Worm (Caenorhabditis elegans): ENCODE measurements around the gene sas-6.

The sas-6 gene

DNA sequence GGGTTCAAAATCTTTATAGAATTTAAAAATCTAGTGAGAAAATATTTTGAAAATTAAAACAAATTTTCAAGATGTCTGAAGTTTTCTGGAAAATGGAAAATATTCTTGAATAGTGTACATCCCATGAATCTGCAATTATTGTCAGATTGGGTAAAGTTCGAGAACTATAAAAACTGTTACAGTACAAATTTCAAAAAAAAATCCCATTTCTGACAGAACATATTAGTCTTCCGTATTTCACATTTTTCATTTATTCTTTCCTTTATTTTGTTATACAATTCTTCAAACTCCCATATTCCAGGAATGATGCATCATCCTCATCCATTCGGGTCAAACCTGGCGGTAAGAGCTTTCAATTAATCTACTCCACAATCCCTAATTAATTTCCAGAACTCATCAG is 38.5 kb downstream of the sas-6 start, which contains the start of gene sorb-1:
Gene sorb-1, plus strand, starts transcription at position 301 of the 400 bp plus-strand sequence.
- TF ChIP-seq pat-9 (tag; optimal IDR thresholded peaks at IDR 0.05) (no peak), ceh-19 (GFP tag; optimal IDR thresholded peaks at IDR 0.05) (no peak), ceh-24 (tag; optimal IDR thresholded peaks at IDR 0.05) (no peak), unc-3 (GFP tag; conservative IDR thresholded peaks at IDR 0.05) (no peak), unc-3 (tag; optimal IDR thresholded peaks at IDR 0.05) (no peak), sdc-2 (tag; optimal IDR thresholded peaks at IDR 0.05) (no peak), pax-1 (tag; optimal IDR thresholded peaks at IDR 0.05) (no peak), eyg-1 (tag; optimal IDR thresholded peaks at IDR 0.05) (no peak), unc-55 (GFP tag; optimal IDR thresholded peaks at IDR 0.05) (no peak), sox-4 (tag; optimal IDR thresholded peaks at IDR 0.05) (no peak), ceh-18 (tag; optimal IDR thresholded peaks at IDR 0.05) (no peak), C38D4.7 (GFP tag; optimal IDR thresholded peaks at IDR 0.05) (no peak), fkh-6 (tag; optimal IDR thresholded peaks at IDR 0.05) (no peak), tbx-2 (tag; optimal IDR thresholded peaks at IDR 0.05) (no peak), C08G9.2 (tag; optimal IDR thresholded peaks at IDR 0.05) (no peak), nfya-1 (tag; optimal IDR thresholded peaks at IDR 0.05) (no peak), unc-86 (tag; optimal IDR thresholded peaks at IDR 0.05) (no peak), hlh-6 (tag; optimal IDR thresholded peaks at IDR 0.05) (no peak), ttx-3 (tag; optimal IDR thresholded peaks at IDR 0.05) (no peak)

DNA sequence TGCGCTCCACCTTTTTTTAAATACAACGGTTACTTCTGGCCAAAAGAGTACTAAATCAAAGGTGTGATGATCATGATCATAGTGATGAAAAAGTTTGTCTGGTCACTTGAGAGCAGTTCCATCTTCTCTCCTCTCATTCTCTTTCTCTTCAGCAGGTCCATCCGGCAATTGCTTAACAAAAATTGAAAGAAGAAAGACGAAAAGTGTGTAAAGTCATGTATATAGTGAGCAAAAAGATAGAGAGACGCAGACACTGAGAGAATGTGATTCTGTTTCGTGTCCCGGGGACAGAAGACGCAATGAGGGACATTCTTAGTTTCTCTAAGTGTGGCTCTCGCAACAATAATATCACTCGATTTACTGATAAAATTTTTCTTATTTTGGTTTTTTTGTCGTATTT is 39.7 kb downstream of the sas-6 start:
- peak; percentile 4 for TF ChIP-seq nfya-1 (tag; optimal IDR thresholded peaks at IDR 0.05)
- peak; percentile 34 for TF ChIP-seq unc-55 (GFP tag; optimal IDR thresholded peaks at IDR 0.05)
- TF ChIP-seq ztf-16 (tag; optimal IDR thresholded peaks at IDR 0.05) = no peak
- TF ChIP-seq che-1 (tag; optimal IDR thresholded peaks at IDR 0.05) = no peak

DNA sequence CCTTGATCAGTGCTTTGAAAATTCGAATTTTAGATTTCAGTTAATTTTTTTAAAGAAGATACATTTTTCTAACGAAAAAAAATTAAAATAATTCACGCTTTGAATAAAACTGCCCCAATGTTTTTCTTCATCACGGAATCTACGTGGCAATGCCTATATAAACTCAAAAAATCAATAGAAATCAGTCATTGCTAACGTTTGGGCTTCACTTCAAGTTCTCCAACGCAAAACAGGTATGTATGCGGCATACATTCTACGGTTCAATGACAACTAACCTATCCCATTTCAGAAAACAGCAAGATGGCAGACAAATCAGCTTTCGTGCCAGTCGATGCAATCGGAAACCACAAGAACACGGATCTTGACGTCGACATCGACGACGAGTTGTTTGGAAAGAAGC is 43.1 kb downstream of the sas-6 start, which contains the start of gene C47A4.5:
Gene C47A4.5, plus strand, starts transcription at position 301 of the 400 bp plus-strand sequence.
- no peak for TF ChIP-seq hlh-13 (GFP tag; optimal IDR thresholded peaks at IDR 0.05)
- no peak for TF ChIP-seq sox-4 (tag; optimal IDR thresholded peaks at IDR 0.05)
- TF ChIP-seq ref-2 (tag; optimal IDR thresholded peaks at IDR 0.05) = no peak
- TF ChIP-seq ceh-31 (tag; optimal IDR thresholded peaks at IDR 0.05) = no peak
- no peak for TF ChIP-seq ceh-48 (tag; optimal IDR thresholded peaks at IDR 0.05)
- no peak for TF ChIP-seq pros-1 (tag; optimal IDR thresholded peaks at IDR 0.05)
- TF ChIP-seq fax-1 (tag; optimal IDR thresholded peaks at IDR 0.05) = no peak
- no peak for TF ChIP-seq sox-2 (GFP tag; IDR thresholded peaks at IDR 0.05)
- no peak for TF ChIP-seq mec-3 (tag; optimal IDR thresholded peaks at IDR 0.05; ENCODE audit: borderline replicate concordance)
- no peak for TF ChIP-seq lin-11 (tag; optimal IDR thresholded peaks at IDR 0.05)
- TF ChIP-seq ceh-19 (GFP tag; optimal IDR thresholded peaks at IDR 0.05) = no peak
- no peak for TF ChIP-seq ama-1 (optimal IDR thresholded peaks at IDR 0.05)
- no peak for TF ChIP-seq tbx-2 (tag; optimal IDR thresholded peaks at IDR 0.05)
- TF ChIP-seq hlh-8 (tag; optimal IDR thresholded peaks at IDR 0.05) = no peak
- no peak for TF ChIP-seq hlh-30 (tag; optimal IDR thresholded peaks at IDR 0.05; ENCODE audit: insufficient read depth)
- TF ChIP-seq pqm-1 (tag; optimal IDR thresholded peaks at IDR 0.05) = no peak
- TF ChIP-seq ahr-1 (tag; optimal IDR thresholded peaks at IDR 0.05) = no peak
- no peak for TF ChIP-seq pag-3 (tag; optimal IDR thresholded peaks at IDR 0.05; ENCODE audit: borderline replicate concordance)
- no peak for TF ChIP-seq fkh-6 (tag; optimal IDR thresholded peaks at IDR 0.05)

DNA sequence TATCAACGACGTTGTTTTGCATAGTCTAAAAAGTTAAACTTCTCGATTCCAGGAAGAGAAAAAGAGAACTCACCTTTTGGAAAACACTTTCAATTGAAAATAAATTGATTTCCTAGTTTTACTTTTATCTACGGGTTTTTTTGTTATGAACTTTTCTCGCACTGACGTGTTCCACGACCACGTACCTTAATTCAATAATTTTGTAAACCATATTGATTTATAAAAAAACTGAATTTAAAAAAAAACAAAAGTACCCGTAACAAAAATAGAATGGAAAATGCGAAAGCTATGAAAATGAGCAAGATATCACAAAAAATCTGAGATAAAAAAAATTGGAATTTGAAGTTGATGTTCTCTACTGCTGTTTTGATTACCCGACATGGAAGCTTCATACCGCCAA is 46.3 kb downstream of the sas-6 start, which contains the start of gene C47A4.3:
Gene C47A4.3, minus strand, starts transcription at position 101 of the 400 bp plus-strand sequence.
- TF ChIP-seq nhr-232 (tag; optimal IDR thresholded peaks at IDR 0.05) (no peak), C38D4.7 (GFP tag; optimal IDR thresholded peaks at IDR 0.05) (no peak), ama-1 (optimal IDR thresholded peaks at IDR 0.05) (no peak), ceh-9 (tag; optimal IDR thresholded peaks at IDR 0.05) (no peak), tbx-7 (tag; optimal IDR thresholded peaks at IDR 0.05) (no peak), ceh-34 (tag; optimal IDR thresholded peaks at IDR 0.05) (no peak), elt-2 (tag; optimal IDR thresholded peaks at IDR 0.05) (no peak), fkh-6 (tag; optimal IDR thresholded peaks at IDR 0.05) (no peak), madf-2 (tag; optimal IDR thresholded peaks at IDR 0.05) (no peak), lim-6 (tag; optimal IDR thresholded peaks at IDR 0.05) (no peak), nhr-11 (tag; optimal IDR thresholded peaks at IDR 0.05) (no peak), ceh-2 (tag; optimal IDR thresholded peaks at IDR 0.05) (no peak)

Data from whole organism, late embryonic.